Worm (Caenorhabditis elegans) whole organism, L4 larva: ENCODE results near the gene F02H6.7.

Experiments used
- F37D6.2 ChIP-seq: sonication (generic microtip); optimal IDR thresholded peaks from 2 replicates; lab custom pipeline; 2016; ENCODE audit warnings: mild to moderate bottlenecking, missing genetic modification characterization, missing compliant biosample characterization
- Y5F2A.4 ChIP-seq: fragments of 200-800 bp; sonication (Bioruptor generic); optimal IDR thresholded peaks from 2 replicates; lab custom pipeline; 2018; ENCODE audit warnings: mild to moderate bottlenecking, missing genetic modification characterization, missing compliant biosample characterization
- ZK337.2 ChIP-seq: fragments of 200-800 bp; sonication (Bioruptor generic); IDR thresholded peaks from 2 replicates; pipeline ENCODE4 v1.3.6; 2022; ENCODE audit warnings: missing genetic modification reagents, missing genetic modification characterization, missing compliant biosample characterization
- ceh-20 ChIP-seq: fragments of 200-800 bp; sonication (Bioruptor generic); IDR thresholded peaks from 2 replicates; pipeline ENCODE4 v1.3.6; 2022; ENCODE audit warnings: missing genetic modification reagents, missing genetic modification characterization, missing compliant biosample characterization
- ceh-62 ChIP-seq: sonication (generic microtip); optimal IDR thresholded peaks from 2 replicates; lab custom pipeline; 2017; ENCODE audit warnings: missing biosample characterization, missing genetic modification characterization
- dmd-6 ChIP-seq: fragments of 200-800 bp; sonication (Bioruptor generic); IDR thresholded peaks from 2 replicates; pipeline ENCODE4 v1.3.6; 2022; ENCODE audit warnings: missing genetic modification reagents, missing genetic modification characterization, missing compliant biosample characterization
- fkh-10 ChIP-seq: fragments of 150-350 bp; optimal IDR thresholded peaks from 2 replicates; lab custom pipeline; 2014; ENCODE audit warnings: missing biosample characterization, missing genetic modification reagents, missing genetic modification characterization
- fos-1 ChIP-seq: fragments of 150-350 bp; optimal IDR thresholded peaks from 2 replicates; lab custom pipeline; 2014; ENCODE audit warnings: missing biosample characterization, missing genetic modification characterization
- lir-3 ChIP-seq: sonication (generic microtip); optimal IDR thresholded peaks from 2 replicates; lab custom pipeline; 2016; ENCODE audit warnings: mild to moderate bottlenecking, missing genetic modification characterization, missing compliant biosample characterization
- nhr-11 ChIP-seq: fragments of 150-350 bp; optimal IDR thresholded peaks from 2 replicates; lab custom pipeline; 2014; ENCODE audit warnings: missing biosample characterization, missing genetic modification characterization
- skn-1 ChIP-seq: fragments of 150-350 bp; optimal IDR thresholded peaks from 2 replicates; lab custom pipeline; 2014; ENCODE audit warnings: missing biosample characterization, missing genetic modification characterization
- unc-62 ChIP-seq, 3 experiments: fragments of 150-350 bp in 1 of 3; sonication (generic microtip); optimal IDR thresholded peaks in 2 of 3; peaks in 1 of 3; 1 replicate in 1 of 3; 2 replicates in 2 of 3; lab custom pipeline; 2014 to 2017; ENCODE audit warnings: missing biosample characterization in 3 of 3, missing genetic modification characterization in 3 of 3, missing genetic modification reagents in 3 of 3, missing genotype in 1 of 3
- zip-2 ChIP-seq: fragments of 150-350 bp; optimal IDR thresholded peaks from 2 replicates; lab custom pipeline; 2014; ENCODE audit warnings: missing biosample characterization, missing genetic modification characterization
- ztf-7 ChIP-seq: fragments of 150-350 bp; optimal IDR thresholded peaks from 2 replicates; lab custom pipeline; 2014; ENCODE audit warnings: missing biosample characterization, missing genetic modification characterization

DNA sequence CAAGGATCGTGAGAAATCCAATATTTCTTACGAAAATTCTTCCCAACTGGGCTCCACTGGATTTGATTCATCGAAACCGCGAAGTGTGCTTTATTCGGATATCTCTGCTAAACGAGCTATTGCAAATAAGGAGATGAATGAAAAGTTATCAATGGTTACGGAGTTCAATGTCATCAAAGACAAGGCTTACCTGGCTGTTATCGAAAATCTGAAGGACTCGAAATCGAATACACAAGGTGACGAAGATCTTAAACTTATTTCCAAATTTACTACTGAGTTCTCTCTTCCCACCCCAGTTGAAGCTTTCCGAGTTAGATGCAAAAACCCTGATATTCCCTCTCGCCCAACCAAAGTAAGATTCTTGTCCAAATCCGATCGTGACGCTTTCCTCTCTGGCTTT, 41.7 kb downstream of the F02H6.7 start:
- TF ChIP-seq F37D6.2 (tag; lab: Kevin White, UChicago) (no peak), zip-2 (tag; lab: Kevin White, UChicago) (no peak), ZK337.2 (GFP tag; lab: Robert Waterston, UW) (no peak), fkh-10 (GFP tag; lab: Kevin White, UChicago) (no peak), Y5F2A.4 (GFP tag; lab: Kevin White, UChicago) (no peak), ztf-7 (tag; lab: Kevin White, UChicago) (no peak), ceh-20 (GFP tag; lab: Robert Waterston, UW) (no peak), unc-62 (GFP tag; optimal IDR thresholded peaks at IDR 0.05 in 1 of 2; lab: Kevin White, UChicago) (no peak), unc-62 (tag; optimal IDR thresholded peaks at IDR 0.05; lab: Kevin White, UChicago) (no peak), dmd-6 (GFP tag; lab: Robert Waterston, UW) (no peak), lir-3 (tag; lab: Kevin White, UChicago) (no peak), ceh-62 (no peak), nhr-11 (no peak), skn-1 (tag; lab: Kevin White, UChicago) (no peak), fos-1 (tag; lab: Kevin White, UChicago) (no peak)
